Fruit fly (Drosophila melanogaster) whole organism, embryonic: ENCODE results near the gene CG42445.

Experiments
- Atf-2 ChIP-seq: fragments of 200-800 bp; sonication (Bioruptor generic); optimal IDR thresholded peaks from 2 replicates; lab custom pipeline; 2016; ENCODE audit warnings: missing biosample characterization, missing genetic modification characterization
- CG15073 ChIP-seq: fragments of 200-800 bp; sonication (Bioruptor generic); optimal IDR thresholded peaks from 2 replicates; lab custom pipeline; 2016; ENCODE audit warnings: missing biosample characterization, missing genetic modification characterization
- CG15479 ChIP-seq: fragments of 200-800 bp; sonication (Bioruptor generic); optimal IDR thresholded peaks from 3 replicates; lab custom pipeline; 2019; ENCODE audit warnings: missing biosample characterization, mild to moderate bottlenecking, missing genetic modification characterization, moderate library complexity
- CG17186 ChIP-seq: fragments of 200-800 bp; sonication (Bioruptor generic); optimal IDR thresholded peaks from 3 replicates; lab custom pipeline; 2017; ENCODE audit warnings: missing biosample characterization, missing genetic modification reagents, missing genetic modification characterization
- CG18262 ChIP-seq: fragments of 200-800 bp; optimal IDR thresholded peaks from 3 replicates; lab custom pipeline; 2019; ENCODE audit warnings: missing biosample characterization, mild to moderate bottlenecking, missing genetic modification characterization, moderate library complexity
- CG30403 ChIP-seq: fragments of 200-800 bp; sonication (Bioruptor generic); optimal IDR thresholded peaks from 3 replicates; lab custom pipeline; 2016; ENCODE audit warnings: missing biosample characterization, missing genetic modification characterization
- CG3065 ChIP-seq: fragments of 200-800 bp; sonication (Bioruptor generic); optimal IDR thresholded peaks from 2 replicates; lab custom pipeline; 2016; ENCODE audit warnings: missing biosample characterization, missing genetic modification characterization
- CG31388 ChIP-seq: fragments of 200-800 bp; sonication (Bioruptor generic); optimal IDR thresholded peaks from 2 replicates; lab custom pipeline; 2016; ENCODE audit warnings: missing biosample characterization, missing genetic modification characterization
- CG33213 ChIP-seq: fragments of 200-800 bp; sonication (Bioruptor generic); optimal IDR thresholded peaks from 3 replicates; lab custom pipeline; 2016; ENCODE audit warnings: missing biosample characterization, missing genetic modification characterization
- CG43689 ChIP-seq: fragments of 200-800 bp; sonication (Bioruptor generic); IDR thresholded peaks from 2 replicates; pipeline ENCODE4 v1.3.6; 2022; ENCODE audit warnings: missing biosample characterization, missing genetic modification characterization
- CG4617 ChIP-seq: fragments of 200-800 bp; sonication (Bioruptor generic); optimal IDR thresholded peaks from 3 replicates; lab custom pipeline; 2016; ENCODE audit warnings: missing biosample characterization, missing genetic modification characterization, borderline replicate concordance
- CG4820 ChIP-seq: fragments of 200-800 bp; sonication (Bioruptor generic); optimal IDR thresholded peaks from 3 replicates; lab custom pipeline; 2016; ENCODE audit warnings: missing biosample characterization, missing genetic modification characterization
- CG6254 ChIP-seq: fragments of 200-800 bp; sonication (Bioruptor generic); optimal IDR thresholded peaks from 3 replicates; lab custom pipeline; 2017; ENCODE audit warnings: mild to moderate bottlenecking, missing biosample characterization, missing genetic modification reagents, missing genetic modification characterization
- CG6854 ChIP-seq: fragments of 200-800 bp; sonication (Bioruptor generic); optimal IDR thresholded peaks from 3 replicates; lab custom pipeline; 2017; ENCODE audit warnings: missing biosample characterization, mild to moderate bottlenecking, missing genetic modification characterization
- CG7839 ChIP-seq: fragments of 200-800 bp; sonication (Bioruptor generic); optimal IDR thresholded peaks from 3 replicates; lab custom pipeline; 2018; ENCODE audit warnings: missing biosample characterization, mild to moderate bottlenecking, missing genetic modification characterization, moderate library complexity
- CG9932 ChIP-seq: fragments of 200-800 bp; sonication (Bioruptor generic); IDR thresholded peaks from 2 replicates; pipeline ENCODE4 v1.3.6; 2022; ENCODE audit warnings: missing biosample characterization, missing genetic modification characterization
- D19A ChIP-seq: fragments of 200-800 bp; optimal IDR thresholded peaks from 3 replicates; lab custom pipeline; 2019; ENCODE audit warnings: missing biosample characterization, mild to moderate bottlenecking, missing genetic modification characterization, moderate library complexity
- Dp ChIP-seq: fragments of 200-800 bp; sonication (Bioruptor generic); optimal IDR thresholded peaks from 2 replicates; lab custom pipeline; 2018; ENCODE audit warnings: missing biosample characterization, mild to moderate bottlenecking, missing genetic modification characterization, moderate library complexity
- Gsc ChIP-seq: fragments of 200-800 bp; sonication (Bioruptor generic); IDR thresholded peaks from 2 replicates; pipeline ENCODE4 v1.3.6; 2022; ENCODE audit warnings: missing biosample characterization, missing genetic modification characterization
- Hey ChIP-seq: fragments of 200-800 bp; sonication (Bioruptor generic); optimal IDR thresholded peaks from 3 replicates; lab custom pipeline; 2018; ENCODE audit warnings: missing biosample characterization, mild to moderate bottlenecking, missing genetic modification characterization
- Hmx ChIP-seq: fragments of 200-800 bp; sonication (Bioruptor generic); optimal IDR thresholded peaks from 2 replicates; lab custom pipeline; 2016; ENCODE audit warnings: missing biosample characterization, missing genetic modification characterization
- Hr39 ChIP-seq: fragments of >200 bp; optimal IDR thresholded peaks from 2 replicates; lab custom pipeline; 2017
- Hsf ChIP-seq: fragments of 200-800 bp; sonication (Bioruptor generic); optimal IDR thresholded peaks from 3 replicates; lab custom pipeline; 2016; ENCODE audit warnings: missing biosample characterization, missing genetic modification characterization
- Lim3 ChIP-seq: fragments of 200-800 bp; sonication (Bioruptor generic); IDR thresholded peaks from 2 replicates; pipeline ENCODE4 v1.3.6; 2022; ENCODE audit warnings: missing biosample characterization, missing genetic modification characterization
- Mad ChIP-seq: fragments of 200-800 bp; sonication (Bioruptor generic); optimal IDR thresholded peaks from 2 replicates; lab custom pipeline; 2016; ENCODE audit warnings: missing biosample characterization, missing genetic modification characterization
- Neu2 ChIP-seq: fragments of 200-800 bp; sonication (Bioruptor generic); optimal IDR thresholded peaks from 3 replicates; lab custom pipeline; 2016; ENCODE audit warnings: missing biosample characterization, missing genetic modification characterization, borderline replicate concordance
- Sin3A ChIP-seq: fragments of >200 bp; optimal IDR thresholded peaks from 2 replicates; lab custom pipeline; 2018
- Sry-β ChIP-seq: fragments of 200-800 bp; sonication (Bioruptor generic); optimal IDR thresholded peaks from 2 replicates; lab custom pipeline; 2018; ENCODE audit warnings: missing biosample characterization, mild to moderate bottlenecking, missing genetic modification characterization, moderate library complexity
- Taf1 ChIP-seq: fragments of 200-800 bp; sonication (Bioruptor generic); IDR thresholded peaks from 2 replicates; pipeline ENCODE4 v1.3.6; 2022; ENCODE audit warnings: missing biosample characterization, missing genetic modification characterization
- Xbp1 ChIP-seq: fragments of 200-800 bp; sonication (Bioruptor generic); optimal IDR thresholded peaks from 3 replicates; lab custom pipeline; 2016; ENCODE audit warnings: missing biosample characterization, mild to moderate bottlenecking, missing genetic modification characterization
- abd-A ChIP-seq: fragments of 200-800 bp; sonication (Bioruptor generic); optimal IDR thresholded peaks from 3 replicates; lab custom pipeline; 2019; ENCODE audit warnings: missing biosample characterization, mild to moderate bottlenecking, missing genetic modification characterization, moderate library complexity
- az2 ChIP-seq: fragments of 200-800 bp; sonication (Bioruptor generic); optimal IDR thresholded peaks from 3 replicates; lab custom pipeline; 2016; ENCODE audit warnings: missing biosample characterization, missing genetic modification characterization
- bcd ChIP-seq: fragments of 200-800 bp; sonication (Bioruptor generic); optimal IDR thresholded peaks from 2 replicates; lab custom pipeline; 2017; ENCODE audit warnings: missing biosample characterization, mild to moderate bottlenecking, missing genetic modification characterization
- bsh ChIP-seq, 2 experiments: fragments of 200-800 bp; sonication (Bioruptor generic); optimal IDR thresholded peaks; 2 replicates each; lab custom pipeline; 2017 to 2018; ENCODE audit warnings: mild to moderate bottlenecking in 2 of 2, missing biosample characterization in 2 of 2, missing genetic modification characterization in 2 of 2, moderate library complexity in 1 of 2
- chn ChIP-seq: fragments of 200-800 bp; sonication (Bioruptor generic); optimal IDR thresholded peaks from 2 replicates; lab custom pipeline; 2016; ENCODE audit warnings: missing biosample characterization, missing genetic modification characterization
- corto ChIP-seq: fragments of 200-800 bp; sonication (Bioruptor generic); optimal IDR thresholded peaks from 2 replicates; lab custom pipeline; 2016; ENCODE audit warnings: missing biosample characterization, mild to moderate bottlenecking, missing genetic modification characterization, moderate library complexity
- crp ChIP-seq, 2 experiments: fragments of 200-800 bp; sonication (Bioruptor generic); optimal IDR thresholded peaks; 2 replicates in 1 of 2; 3 replicates in 1 of 2; lab custom pipeline; 2017; ENCODE audit warnings: missing biosample characterization in 2 of 2, missing genetic modification characterization in 2 of 2, mild to moderate bottlenecking in 1 of 2, moderate library complexity in 1 of 2
- exex ChIP-seq: fragments of 200-800 bp; sonication (Bioruptor generic); optimal IDR thresholded peaks from 4 replicates; lab custom pipeline; 2018; ENCODE audit warnings: missing biosample characterization, mild to moderate bottlenecking, missing genetic modification characterization, moderate library complexity
- fu2 ChIP-seq: fragments of 200-800 bp; sonication (Bioruptor generic); optimal IDR thresholded peaks from 2 replicates; lab custom pipeline; 2016; ENCODE audit warnings: missing biosample characterization, missing genetic modification characterization
- gcm ChIP-seq: fragments of 200-800 bp; sonication (Bioruptor generic); optimal IDR thresholded peaks from 2 replicates; lab custom pipeline; 2019; ENCODE audit warnings: missing biosample characterization, mild to moderate bottlenecking, missing genetic modification characterization, moderate library complexity
- insv ChIP-seq, 2 experiments: fragments of 200-800 bp; sonication (Bioruptor generic); optimal IDR thresholded peaks; 3 replicates each; lab custom pipeline; 2016 to 2018; ENCODE audit warnings: missing biosample characterization in 2 of 2, missing genetic modification characterization in 2 of 2
- kah ChIP-seq: fragments of 200-800 bp; sonication (Bioruptor generic); optimal IDR thresholded peaks from 2 replicates; lab custom pipeline; 2018; ENCODE audit warnings: missing biosample characterization, mild to moderate bottlenecking, missing genetic modification characterization
- klu ChIP-seq: fragments of 200-800 bp; sonication (Bioruptor generic); IDR thresholded peaks from 2 replicates; pipeline ENCODE4 v1.3.6; 2022; ENCODE audit warnings: missing biosample characterization, missing genetic modification characterization
- lbe ChIP-seq: fragments of 200-800 bp; sonication (Bioruptor generic); optimal IDR thresholded peaks from 2 replicates; lab custom pipeline; 2016; ENCODE audit warnings: missing biosample characterization, mild to moderate bottlenecking, missing genetic modification characterization
- maf-S ChIP-seq: fragments of 200-800 bp; sonication (Bioruptor generic); optimal IDR thresholded peaks from 2 replicates; lab custom pipeline; 2016; ENCODE audit warnings: missing biosample characterization, missing genetic modification characterization
- prd ChIP-seq, 3 experiments: fragments of >200 bp in 2 of 3; fragments of 200-800 bp in 1 of 3; sonication (Bioruptor generic) in 1 of 3; optimal IDR thresholded peaks in 2 of 3; IDR thresholded peaks in 1 of 3; 2 replicates in 2 of 3; 3 replicates in 1 of 3; pipeline versions ENCODE4 v1.3.6 to Lab custom; 2017 to 2022; ENCODE audit warnings: missing biosample characterization in 1 of 3, missing genetic modification characterization in 1 of 3
- pros ChIP-seq: fragments of 200-800 bp; sonication (Bioruptor generic); optimal IDR thresholded peaks from 3 replicates; lab custom pipeline; 2019; ENCODE audit warnings: missing biosample characterization, mild to moderate bottlenecking, missing genetic modification characterization, moderate library complexity
- tgo ChIP-seq: fragments of 200-800 bp; sonication (Bioruptor generic); IDR thresholded peaks from 3 replicates; pipeline ENCODE4 v1.3.6; 2022; ENCODE audit warnings: missing biosample characterization, missing genetic modification characterization
- zen2 ChIP-seq: fragments of 200-800 bp; sonication (Bioruptor generic); IDR thresholded peaks from 3 replicates; pipeline ENCODE4 v1.3.6; 2022; ENCODE audit warnings: missing biosample characterization, missing genetic modification characterization; ENCODE audit not compliant: partially characterized antibody

The CG42445 gene

DNA sequence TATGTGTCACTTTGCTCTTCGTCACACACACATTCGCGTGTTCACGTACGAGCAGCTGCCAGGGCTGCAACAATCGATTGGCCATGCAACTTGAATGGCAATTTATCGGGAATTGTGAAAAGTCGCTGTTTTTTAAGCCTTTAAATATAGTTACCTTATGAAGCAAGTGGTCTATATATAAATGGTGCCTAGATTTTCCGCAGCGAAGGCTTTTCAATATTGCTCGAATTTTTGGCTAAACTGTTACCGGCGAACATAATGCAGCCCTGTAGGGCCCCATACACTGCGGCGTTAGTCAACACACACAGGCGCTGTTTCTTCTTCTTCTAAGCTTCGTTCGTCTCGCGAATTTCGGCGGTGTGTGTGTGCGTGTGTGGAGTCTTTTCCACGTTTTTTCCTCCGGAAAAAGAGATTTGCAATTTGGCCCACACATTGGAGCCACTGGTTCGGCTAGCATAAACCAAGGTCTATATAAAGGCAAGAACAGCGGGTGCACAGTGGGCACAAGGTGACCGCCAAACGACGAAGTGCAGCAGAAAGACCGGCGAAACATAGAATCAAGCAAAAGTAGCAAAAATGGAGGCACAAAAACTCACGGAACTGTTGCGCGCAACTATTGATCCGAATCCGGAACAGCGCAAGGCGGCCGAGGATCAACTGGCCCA is 42.7 kb downstream of the CG42445 start, which contains the start of the genes Arp3 and msk (continued):
- no peak for TF ChIP-seq pros
- TF ChIP-seq Dp (GFP tag; lab: Kevin White, UChicago) = peak; percentile 58
- no peak for TF ChIP-seq CG6254 (GFP tag; lab: Kevin White, UChicago)
- no peak for TF ChIP-seq D19A (tag; lab: Kevin White, UChicago)
- no peak; the same call in 1 of the 2 replicates for TF ChIP-seq Lim3
- peak; percentile 86 for TF ChIP-seq maf-S
- no peak for TF ChIP-seq Taf1 (GFP tag; lab: Robert Waterston, UW)
- TF ChIP-seq Hey = no peak
- TF ChIP-seq CG9932 = peak; percentile 89
- no peak for TF ChIP-seq CG43689 (GFP tag; lab: Robert Waterston, UW)
- TF ChIP-seq CG4617 (GFP tag; lab: Kevin White, UChicago) = peak; percentile 91
- peak; percentile 87 for TF ChIP-seq bcd (GFP tag; lab: Kevin White, UChicago)
- peak; percentile 77 for TF ChIP-seq CG3065 (GFP tag; lab: Kevin White, UChicago)
- TF ChIP-seq CG33213 = peak; percentile 85
- TF ChIP-seq chn = peak; percentile 84
- peak; percentile 68 for TF ChIP-seq tgo (GFP tag; lab: Robert Waterston, UW)
- no peak for TF ChIP-seq gcm (GFP tag; lab: Kevin White, UChicago)
- peak; percentile 89 for TF ChIP-seq Xbp1 (GFP tag; lab: Kevin White, UChicago)
- TF ChIP-seq CG17186 (GFP tag; lab: Kevin White, UChicago) = peak; percentile 84
- TF ChIP-seq klu = peak; percentile 43; the same call in 1 of the 2 replicates
- TF ChIP-seq Hmx = no peak
- TF ChIP-seq CG15073 (GFP tag; lab: Kevin White, UChicago) = peak; percentile 1
- TF ChIP-seq Hsf (GFP tag; lab: Kevin White, UChicago) = peak; percentile 86
- TF ChIP-seq bsh (GFP tag; optimal IDR thresholded peaks at IDR 0.05; lab: Kevin White, UChicago) = peak in 1 of 2 experiments; percentile 65
- TF ChIP-seq lbe (GFP tag; lab: Kevin White, UChicago) = peak; percentile 38
- TF ChIP-seq abd-A (tag; lab: Kevin White, UChicago) = no peak
- TF ChIP-seq az2 (GFP tag; lab: Kevin White, UChicago) = peak; percentile 82
- TF ChIP-seq Gsc (GFP tag; lab: Robert Waterston, UW) = no peak
- TF ChIP-seq insv (GFP tag; optimal IDR thresholded peaks at IDR 0.05; lab: Kevin White, UChicago) = peak in 1 of 2 experiments; percentile 57
- TF ChIP-seq CG31388 = peak; percentile 58
- TF ChIP-seq corto (GFP tag; lab: Kevin White, UChicago) = no peak
- TF ChIP-seq fu2 (GFP tag; lab: Kevin White, UChicago) = peak; percentile 92
- no peak for TF ChIP-seq CG15479
- peak; percentile 90 for TF ChIP-seq CG30403 (GFP tag; lab: Kevin White, UChicago)
- peak; percentile 73 for TF ChIP-seq CG7839
- peak; percentile 72 for TF ChIP-seq Neu2 (GFP tag; lab: Kevin White, UChicago)
- peak; percentile 88 for TF ChIP-seq Mad (GFP tag; lab: Kevin White, UChicago)
- peak; percentile 55 for TF ChIP-seq exex (tag; lab: Kevin White, UChicago)
- TF ChIP-seq kah (GFP tag; lab: Kevin White, UChicago) = peak; percentile 36
- TF ChIP-seq Hr39 (lab: Kevin White, UChicago) = no peak
- peak; percentile 83 for TF ChIP-seq Atf-2 (GFP tag; lab: Kevin White, UChicago)
- TF ChIP-seq zen2 = no peak
- TF ChIP-seq CG6854 (GFP tag; lab: Kevin White, UChicago) = peak; percentile 14
- peak; percentile 100 for TF ChIP-seq Sin3A
- peak; percentile 54 for TF ChIP-seq CG18262 (tag; lab: Kevin White, UChicago)
- TF ChIP-seq crp (GFP tag; optimal IDR thresholded peaks at IDR 0.05; lab: Kevin White, UChicago) = peak in 1 of 2 experiments; percentile 74
- TF ChIP-seq CG4820 = peak; percentile 84
- TF ChIP-seq prd (optimal IDR thresholded peaks at IDR 0.05; lab: Kevin White, UChicago) = no peak
- TF ChIP-seq prd (GFP tag; IDR thresholded peaks at IDR 0.05; lab: Robert Waterston, UW) = peak; percentile 81
- TF ChIP-seq Sry-β = peak; percentile 8
